Worm (Caenorhabditis elegans): ENCODE results near the gene F39H12.3.

ce11 chrX:806515-806914, 34.8 kb downstream of the F39H12.3 start:
- TF ChIP-seq pqm-1 (tag; optimal IDR thresholded peaks at IDR 0.05) (peak; percentile 63), tbx-2 (tag; optimal IDR thresholded peaks at IDR 0.05) (peak; percentile 99)
